Worm (Caenorhabditis elegans): ENCODE results near the gene twk-45.

The twk-45 gene

ce11 chrIII:2768635-2769034 lies 33.1 kb downstream of the twk-45 start, which contains the start of gene swsn-3 (continued):
- TF ChIP-seq C38D4.7 (GFP tag; optimal IDR thresholded peaks at IDR 0.05), result peak; percentile 74
- TF ChIP-seq nfya-1 (tag; optimal IDR thresholded peaks at IDR 0.05), result peak; percentile 94
- TF ChIP-seq ttx-3 (tag; optimal IDR thresholded peaks at IDR 0.05), result peak; percentile 90
- no peak for TF ChIP-seq ceh-9 (tag; optimal IDR thresholded peaks at IDR 0.05)
- peak; percentile 79 for TF ChIP-seq che-1 (tag; optimal IDR thresholded peaks at IDR 0.05)
- peak; percentile 40 for TF ChIP-seq ets-4 (tag; optimal IDR thresholded peaks at IDR 0.05)
- TF ChIP-seq eyg-1 (tag; optimal IDR thresholded peaks at IDR 0.05), result peak; percentile 84
- TF ChIP-seq pros-1 (tag; optimal IDR thresholded peaks at IDR 0.05), result no peak
- TF ChIP-seq pax-1 (tag; optimal IDR thresholded peaks at IDR 0.05), result peak; percentile 89
- TF ChIP-seq pha-2 (tag; optimal IDR thresholded peaks at IDR 0.05), result peak; percentile 83
- peak; percentile 57 for TF ChIP-seq syd-9 (tag; optimal IDR thresholded peaks at IDR 0.05)
- TF ChIP-seq unc-42 (tag; optimal IDR thresholded peaks at IDR 0.05), result peak; percentile 80
- TF ChIP-seq ceh-45 (GFP tag; IDR thresholded peaks at IDR 0.05), result peak; percentile 55; the same call in 1 of the 2 replicates
- peak; percentile 77 for TF ChIP-seq pat-9 (tag; optimal IDR thresholded peaks at IDR 0.05)
- peak; percentile 76 for TF ChIP-seq sdc-2 (tag; optimal IDR thresholded peaks at IDR 0.05)
- TF ChIP-seq C08G9.2 (tag; optimal IDR thresholded peaks at IDR 0.05), result peak; percentile 75
- TF ChIP-seq hlh-13 (GFP tag; optimal IDR thresholded peaks at IDR 0.05), result peak; percentile 52
- peak; percentile 86 for TF ChIP-seq sox-4 (tag; optimal IDR thresholded peaks at IDR 0.05)
- peak; percentile 93 for TF ChIP-seq rnt-1 (tag; optimal IDR thresholded peaks at IDR 0.05)
- TF ChIP-seq ceh-31 (tag; optimal IDR thresholded peaks at IDR 0.05), result peak; percentile 90
- peak; percentile 90 for TF ChIP-seq F13H6.1 (tag; optimal IDR thresholded peaks at IDR 0.05)
- peak; percentile 68 for TF ChIP-seq hlh-15 (tag; optimal IDR thresholded peaks at IDR 0.05)
- peak; percentile 91 for TF ChIP-seq unc-86 (tag; optimal IDR thresholded peaks at IDR 0.05)
- TF ChIP-seq hlh-30 (tag; optimal IDR thresholded peaks at IDR 0.05; ENCODE audit: insufficient read depth), result peak; percentile 91
- TF ChIP-seq Y22D7AL.16 (tag; optimal IDR thresholded peaks at IDR 0.05), result peak; percentile 38
- peak; percentile 71 for TF ChIP-seq madf-2 (tag; optimal IDR thresholded peaks at IDR 0.05)
- TF ChIP-seq unc-55 (GFP tag; optimal IDR thresholded peaks at IDR 0.05), result peak; percentile 38
- peak; percentile 95 for TF ChIP-seq elt-2 (tag; optimal IDR thresholded peaks at IDR 0.05)
- peak; percentile 83 for TF ChIP-seq ceh-2 (tag; optimal IDR thresholded peaks at IDR 0.05)
- peak; percentile 46 for TF ChIP-seq fkh-6 (tag; optimal IDR thresholded peaks at IDR 0.05)
- TF ChIP-seq K02D7.2 (tag; optimal IDR thresholded peaks at IDR 0.05), result peak; percentile 88
- TF ChIP-seq ceh-24 (tag; optimal IDR thresholded peaks at IDR 0.05), result peak; percentile 76
- peak; percentile 61 for TF ChIP-seq nhr-232 (tag; optimal IDR thresholded peaks at IDR 0.05)
- TF ChIP-seq ceh-34 (tag; optimal IDR thresholded peaks at IDR 0.05), result peak; percentile 91
- peak; percentile 81 for TF ChIP-seq ztf-16 (tag; optimal IDR thresholded peaks at IDR 0.05)
- peak; percentile 25 for TF ChIP-seq ceh-19 (GFP tag; optimal IDR thresholded peaks at IDR 0.05)
- TF ChIP-seq ceh-14 (tag; optimal IDR thresholded peaks at IDR 0.05), result peak; percentile 98
- TF ChIP-seq ceh-22 (tag; optimal IDR thresholded peaks at IDR 0.05), result no peak
- peak; percentile 81 for TF ChIP-seq ahr-1 (tag; optimal IDR thresholded peaks at IDR 0.05)
- TF ChIP-seq hlh-8 (tag; optimal IDR thresholded peaks at IDR 0.05), result peak; percentile 78
- TF ChIP-seq gmeb-2 (tag; optimal IDR thresholded peaks at IDR 0.05), result peak; percentile 68
- TF ChIP-seq ceh-18 (tag; optimal IDR thresholded peaks at IDR 0.05), result peak; percentile 85
- TF ChIP-seq lim-6 (tag; optimal IDR thresholded peaks at IDR 0.05), result peak; percentile 85
- peak; percentile 57 for TF ChIP-seq sox-2 (GFP tag; IDR thresholded peaks at IDR 0.05)
- TF ChIP-seq K09A11.1 (tag; optimal IDR thresholded peaks at IDR 0.05; ENCODE audit: insufficient read depth), result peak; percentile 95
